Fruit fly (Drosophila melanogaster) whole organism, pupa: Measurements from ENCODE around the gene Zip71B.

Experiments used
- CG13204 ChIP-seq: fragments of 200-800 bp; sonication (Bioruptor generic); optimal IDR thresholded peaks from 2 replicates; lab custom pipeline; 2018; ENCODE audit warnings: missing biosample characterization, mild to moderate bottlenecking, missing genetic modification characterization, moderate library complexity
- CG14655 ChIP-seq: fragments of 200-800 bp; sonication (Bioruptor generic); optimal IDR thresholded peaks from 3 replicates; lab custom pipeline; 2017; ENCODE audit warnings: mild to moderate bottlenecking, missing biosample characterization, missing genetic modification reagents, missing genetic modification characterization
- CG15710 ChIP-seq: fragments of 200-800 bp; sonication (Bioruptor generic); optimal IDR thresholded peaks from 2 replicates; lab custom pipeline; 2018; ENCODE audit warnings: missing biosample characterization, mild to moderate bottlenecking, missing genetic modification characterization, moderate library complexity
- CG8301 ChIP-seq: fragments of 200-800 bp; sonication (Bioruptor generic); optimal IDR thresholded peaks from 2 replicates; lab custom pipeline; 2018; ENCODE audit warnings: missing biosample characterization, mild to moderate bottlenecking, missing genetic modification characterization
- CG9948 ChIP-seq: fragments of 200-800 bp; sonication (Bioruptor generic); optimal IDR thresholded peaks from 2 replicates; lab custom pipeline; 2018; ENCODE audit warnings: missing biosample characterization, mild to moderate bottlenecking, missing genetic modification characterization, moderate library complexity
- D1 ChIP-seq: fragments of 200-800 bp; sonication (Bioruptor generic); optimal IDR thresholded peaks from 2 replicates; lab custom pipeline; 2018; ENCODE audit warnings: missing biosample characterization, mild to moderate bottlenecking, missing genetic modification characterization, moderate library complexity
- EcR ChIP-seq: fragments of 200-800 bp; sonication (Bioruptor generic); optimal IDR thresholded peaks from 3 replicates; lab custom pipeline; 2019; ENCODE audit warnings: missing biosample characterization, missing genetic modification characterization, mild to moderate bottlenecking, moderate library complexity, missing genetic modification reagents
- Pif1B ChIP-seq: fragments of 200-800 bp; sonication (Bioruptor generic); optimal IDR thresholded peaks from 3 replicates; lab custom pipeline; 2016; ENCODE audit warnings: missing biosample characterization, missing genetic modification characterization
- Snoo ChIP-seq: fragments of 200-800 bp; sonication (Bioruptor generic); optimal IDR thresholded peaks from 3 replicates; lab custom pipeline; 2017; ENCODE audit warnings: missing biosample characterization, mild to moderate bottlenecking, missing genetic modification characterization, inconsistent platforms
- gl ChIP-seq: fragments of 200-800 bp; sonication (Bioruptor generic); optimal IDR thresholded peaks from 2 replicates; lab custom pipeline; 2018; ENCODE audit warnings: missing biosample characterization, mild to moderate bottlenecking, missing genetic modification characterization
- rn ChIP-seq: fragments of 200-800 bp; sonication (Bioruptor generic); IDR thresholded peaks from 2 replicates; pipeline ENCODE4 v1.3.6; 2022; ENCODE audit warnings: missing biosample characterization, missing genetic modification characterization

- no peak for TF ChIP-seq Pif1B
- no peak for TF ChIP-seq CG14655 (GFP tag; lab: Kevin White, UChicago)
- TF ChIP-seq D1 (tag; lab: Kevin White, UChicago) = no peak
- no peak for TF ChIP-seq CG8301
- TF ChIP-seq CG15710 (tag; lab: Kevin White, UChicago) = no peak
- TF ChIP-seq CG9948 (tag; lab: Kevin White, UChicago) = no peak
- TF ChIP-seq Snoo (tag; lab: Kevin White, UChicago) = no peak
- TF ChIP-seq gl = no peak
- TF ChIP-seq rn (GFP tag; lab: Robert Waterston, UW) = no peak
- no peak for TF ChIP-seq CG13204 (GFP tag; lab: Kevin White, UChicago)
- TF ChIP-seq EcR = peak; percentile 49
Measured at dm6 chr3L:14973251-14973625, 18.9 kb upstream of the Zip71B start.
